Fruit fly (Drosophila melanogaster) whole organism, embryonic: ENCODE data around the gene Hasp.

Source experiments
- Antp ChIP-seq: fragments of 200-800 bp; sonication (Bioruptor generic); optimal IDR thresholded peaks from 3 replicates; lab custom pipeline; 2016; ENCODE audit warnings: missing biosample characterization, missing genetic modification characterization
- CG10543 ChIP-seq: fragments of 200-800 bp; sonication (Bioruptor generic); optimal IDR thresholded peaks from 3 replicates; lab custom pipeline; 2017; ENCODE audit warnings: missing biosample characterization, mild to moderate bottlenecking, missing genetic modification characterization, moderate library complexity
- CG14014 ChIP-seq: fragments of 200-800 bp; sonication (Bioruptor generic); IDR thresholded peaks from 2 replicates; pipeline ENCODE4 v1.3.6; 2022; ENCODE audit warnings: missing biosample characterization, missing genetic modification characterization
- CG14441 ChIP-seq: fragments of 200-800 bp; sonication (Bioruptor generic); IDR thresholded peaks from 2 replicates; pipeline ENCODE4 v1.3.6; 2022; ENCODE audit warnings: missing biosample characterization, missing genetic modification characterization
- CG14710 ChIP-seq: fragments of 200-800 bp; sonication (Bioruptor generic); optimal IDR thresholded peaks from 3 replicates; lab custom pipeline; 2019; ENCODE audit warnings: missing biosample characterization, mild to moderate bottlenecking, missing genetic modification characterization, moderate library complexity
- CG15269 ChIP-seq: fragments of 200-800 bp; sonication (Bioruptor generic); optimal IDR thresholded peaks from 2 replicates; lab custom pipeline; 2018; ENCODE audit warnings: missing biosample characterization, mild to moderate bottlenecking, missing genetic modification characterization, moderate library complexity
- CG1603 ChIP-seq: fragments of 200-800 bp; sonication (Bioruptor generic); optimal IDR thresholded peaks from 2 replicates; lab custom pipeline; 2019; ENCODE audit warnings: missing biosample characterization, mild to moderate bottlenecking, missing genetic modification characterization, moderate library complexity
- CG16815 ChIP-seq: fragments of 200-800 bp; sonication (Bioruptor generic); optimal IDR thresholded peaks from 3 replicates; lab custom pipeline; 2017; ENCODE audit warnings: missing biosample characterization, mild to moderate bottlenecking, missing genetic modification characterization
- CG17186 ChIP-seq: fragments of 200-800 bp; sonication (Bioruptor generic); optimal IDR thresholded peaks from 3 replicates; lab custom pipeline; 2017; ENCODE audit warnings: missing biosample characterization, missing genetic modification reagents, missing genetic modification characterization
- CG18011 ChIP-seq: fragments of 200-800 bp; sonication (Bioruptor generic); optimal IDR thresholded peaks from 2 replicates; lab custom pipeline; 2017; ENCODE audit warnings: missing biosample characterization, missing genetic modification characterization, mild to moderate bottlenecking, moderate library complexity, missing genotype
- CG18262 ChIP-seq: fragments of 200-800 bp; optimal IDR thresholded peaks from 3 replicates; lab custom pipeline; 2019; ENCODE audit warnings: missing biosample characterization, mild to moderate bottlenecking, missing genetic modification characterization, moderate library complexity
- CG18764 ChIP-seq: fragments of 200-800 bp; sonication (Bioruptor generic); optimal IDR thresholded peaks from 3 replicates; lab custom pipeline; 2016; ENCODE audit warnings: missing biosample characterization, missing genetic modification characterization
- CG30020 ChIP-seq: fragments of 200-800 bp; optimal IDR thresholded peaks from 2 replicates; lab custom pipeline; 2019; ENCODE audit warnings: missing biosample characterization, mild to moderate bottlenecking, missing genetic modification characterization, moderate library complexity
- CG31365 ChIP-seq: fragments of 200-800 bp; sonication (Bioruptor generic); optimal IDR thresholded peaks from 2 replicates; lab custom pipeline; 2018; ENCODE audit warnings: missing biosample characterization, mild to moderate bottlenecking, missing genetic modification characterization
- CG32767 ChIP-seq: fragments of 200-800 bp; sonication (Bioruptor generic); IDR thresholded peaks from 2 replicates; pipeline ENCODE4 v1.3.6; 2022; ENCODE audit warnings: missing biosample characterization, missing genetic modification characterization
- CG4424 ChIP-seq: fragments of 200-800 bp; sonication (Bioruptor generic); optimal IDR thresholded peaks from 3 replicates; lab custom pipeline; 2016; ENCODE audit warnings: missing biosample characterization, missing genetic modification characterization
- CG6272 ChIP-seq: fragments of 200-800 bp; sonication (Bioruptor generic); IDR thresholded peaks from 2 replicates; pipeline ENCODE4 v1.3.6; 2022; ENCODE audit warnings: missing biosample characterization, missing genetic modification characterization
- CG7271 ChIP-seq: fragments of 200-800 bp; sonication (Bioruptor generic); optimal IDR thresholded peaks from 2 replicates; lab custom pipeline; 2018; ENCODE audit warnings: missing biosample characterization, mild to moderate bottlenecking, missing genetic modification characterization, moderate library complexity
- CG7357 ChIP-seq: fragments of 200-800 bp; sonication (Bioruptor generic); IDR thresholded peaks from 3 replicates; pipeline ENCODE4 v1.3.6; 2022; ENCODE audit warnings: missing biosample characterization, missing genetic modification characterization
- CG7786 ChIP-seq: fragments of 200-800 bp; sonication (Bioruptor generic); optimal IDR thresholded peaks from 2 replicates; lab custom pipeline; 2016; ENCODE audit warnings: missing biosample characterization, missing genetic modification characterization
- CG9215 ChIP-seq: fragments of 200-800 bp; sonication (Bioruptor generic); IDR thresholded peaks from 2 replicates; pipeline ENCODE4 v1.3.6; 2022; ENCODE audit warnings: missing biosample characterization, missing genetic modification characterization
- CG9437 ChIP-seq: fragments of 200-800 bp; sonication (Bioruptor generic); optimal IDR thresholded peaks from 2 replicates; lab custom pipeline; 2018; ENCODE audit warnings: missing biosample characterization, mild to moderate bottlenecking, missing genetic modification characterization
- CG9609 ChIP-seq: fragments of 200-800 bp; sonication (Bioruptor generic); optimal IDR thresholded peaks from 3 replicates; lab custom pipeline; 2016; ENCODE audit warnings: missing biosample characterization, missing genetic modification characterization
- Doc3 ChIP-seq: fragments of 200-800 bp; sonication (Bioruptor generic); IDR thresholded peaks from 3 replicates; pipeline ENCODE4 v1.3.6; 2022; ENCODE audit warnings: missing biosample characterization, missing genetic modification characterization; ENCODE audit not compliant: partially characterized antibody
- HLH3B ChIP-seq: fragments of 200-800 bp; sonication (Bioruptor generic); IDR thresholded peaks from 2 replicates; pipeline ENCODE4 v1.3.6; 2022; ENCODE audit warnings: missing biosample characterization, missing genetic modification characterization
- MBD-R2 ChIP-seq: fragments of 200-800 bp; sonication (Bioruptor generic); IDR thresholded peaks from 2 replicates; pipeline ENCODE4 v1.3.6; 2022; ENCODE audit warnings: missing biosample characterization, missing genetic modification characterization
- Mes4 ChIP-seq: fragments of 200-800 bp; sonication (Bioruptor generic); optimal IDR thresholded peaks from 2 replicates; lab custom pipeline; 2016; ENCODE audit warnings: missing biosample characterization, missing genetic modification characterization
- Nf-YC ChIP-seq: fragments of 200-800 bp; optimal IDR thresholded peaks from 3 replicates; lab custom pipeline; 2019; ENCODE audit warnings: missing biosample characterization, mild to moderate bottlenecking, missing genetic modification characterization, moderate library complexity
- Oaz ChIP-seq: fragments of 200-800 bp; sonication (Bioruptor generic); IDR thresholded peaks from 2 replicates; pipeline ENCODE4 v1.3.6; 2022; ENCODE audit warnings: missing biosample characterization, missing genetic modification characterization
- YL-1 ChIP-seq: fragments of 200-800 bp; sonication (Bioruptor generic); optimal IDR thresholded peaks from 3 replicates; lab custom pipeline; 2017; ENCODE audit warnings: missing biosample characterization, mild to moderate bottlenecking, missing genetic modification characterization
- al ChIP-seq: fragments of 200-800 bp; sonication (Bioruptor generic); IDR thresholded peaks from 2 replicates; pipeline ENCODE4 v1.3.6; 2022; ENCODE audit warnings: missing biosample characterization, missing genetic modification characterization
- ara ChIP-seq: fragments of 200-800 bp; sonication (Bioruptor generic); IDR thresholded peaks from 2 replicates; pipeline ENCODE4 v1.3.6; 2022; ENCODE audit warnings: missing biosample characterization, missing genetic modification characterization
- bab2 ChIP-seq: fragments of 200-800 bp; sonication (Bioruptor generic); optimal IDR thresholded peaks from 2 replicates; lab custom pipeline; 2016; ENCODE audit warnings: missing biosample characterization, missing genetic modification characterization
- esg ChIP-seq: fragments of 200-800 bp; sonication (Bioruptor generic); conservative IDR thresholded peaks from 2 replicates; pipeline ENCODE4 v1.3.6; 2022; ENCODE audit warnings: missing biosample characterization, missing genetic modification characterization
- eyg ChIP-seq: fragments of 200-800 bp; sonication (Bioruptor generic); optimal IDR thresholded peaks from 3 replicates; lab custom pipeline; 2016; ENCODE audit warnings: missing biosample characterization, missing genetic modification characterization
- fd64A ChIP-seq: fragments of 200-800 bp; sonication (Bioruptor generic); optimal IDR thresholded peaks from 3 replicates; lab custom pipeline; 2018; ENCODE audit warnings: missing biosample characterization, mild to moderate bottlenecking, missing genetic modification characterization
- fru ChIP-seq: fragments of >200 bp; optimal IDR thresholded peaks from 2 replicates; lab custom pipeline; 2017
- lab ChIP-seq: fragments of 200-800 bp; sonication (Bioruptor generic); optimal IDR thresholded peaks from 3 replicates; lab custom pipeline; 2017; ENCODE audit warnings: missing biosample characterization, missing genetic modification characterization, mild to moderate bottlenecking, moderate library complexity, missing genetic modification reagents
- lilli ChIP-seq: fragments of 200-800 bp; sonication (Bioruptor generic); optimal IDR thresholded peaks from 3 replicates; lab custom pipeline; 2016; ENCODE audit warnings: missing biosample characterization, missing genetic modification characterization
- lola ChIP-seq, 3 experiments: fragments of >200 bp in 2 of 3; fragments of 200-800 bp in 1 of 3; sonication (Bioruptor generic) in 1 of 3; optimal IDR thresholded peaks; 2 replicates each; lab custom pipeline; 2017 to 2019; ENCODE audit warnings: missing biosample characterization in 3 of 3, missing genetic modification characterization in 3 of 3, mild to moderate bottlenecking in 1 of 3, moderate library complexity in 1 of 3
- mirr ChIP-seq: fragments of 200-800 bp; sonication (Bioruptor generic); optimal IDR thresholded peaks from 3 replicates; lab custom pipeline; 2018; ENCODE audit warnings: missing biosample characterization, mild to moderate bottlenecking, missing genetic modification characterization
- org-1 ChIP-seq: fragments of 200-800 bp; sonication (Bioruptor generic); optimal IDR thresholded peaks from 2 replicates; lab custom pipeline; 2017; ENCODE audit warnings: missing biosample characterization, missing genetic modification characterization
- pan ChIP-seq, 4 experiments: fragments of >200 bp in 3 of 4; fragments of 200-800 bp in 1 of 4; sonication (Bioruptor generic) in 1 of 4; optimal IDR thresholded peaks in 3 of 4; IDR thresholded peaks in 1 of 4; 2 replicates each; pipeline versions ENCODE4 v1.3.6 to Lab custom; 2017 to 2022; ENCODE audit warnings: missing biosample characterization in 2 of 4, missing genetic modification characterization in 2 of 4, mixed read lengths in 1 of 4
- phol ChIP-seq: fragments of 200-800 bp; sonication (Bioruptor generic); optimal IDR thresholded peaks from 3 replicates; lab custom pipeline; 2018; ENCODE audit warnings: missing biosample characterization, mild to moderate bottlenecking, missing genetic modification characterization, moderate library complexity
- pita ChIP-seq: fragments of 200-800 bp; sonication (Bioruptor generic); optimal IDR thresholded peaks from 2 replicates; lab custom pipeline; 2017; ENCODE audit warnings: missing biosample characterization, mild to moderate bottlenecking, missing genetic modification characterization
- sima ChIP-seq: fragments of 200-800 bp; sonication (Bioruptor generic); optimal IDR thresholded peaks from 2 replicates; lab custom pipeline; 2016; ENCODE audit warnings: missing biosample characterization, missing genetic modification characterization
- sna ChIP-seq: fragments of 200-800 bp; sonication (Bioruptor generic); IDR thresholded peaks from 2 replicates; pipeline ENCODE4 v1.3.6; 2022; ENCODE audit warnings: missing biosample characterization, missing genetic modification characterization; ENCODE audit not compliant: partially characterized antibody
- tio ChIP-seq: fragments of 200-800 bp; sonication (Bioruptor generic); optimal IDR thresholded peaks from 2 replicates; lab custom pipeline; 2017; ENCODE audit warnings: missing biosample characterization, missing genetic modification characterization, inconsistent platforms
- toy ChIP-seq: fragments of 200-800 bp; sonication (Bioruptor generic); IDR thresholded peaks from 2 replicates; pipeline ENCODE4 v1.3.6; 2022; ENCODE audit warnings: missing biosample characterization, missing genetic modification characterization
- wek ChIP-seq: fragments of 200-800 bp; sonication (Bioruptor generic); optimal IDR thresholded peaks from 3 replicates; lab custom pipeline; 2018; ENCODE audit warnings: missing biosample characterization, mild to moderate bottlenecking, missing genetic modification characterization, moderate library complexity
- z ChIP-seq: fragments of 200-800 bp; sonication (Bioruptor generic); IDR thresholded peaks from 3 replicates; pipeline ENCODE4 v1.3.6; 2022; ENCODE audit warnings: missing biosample characterization, missing genetic modification characterization

Gene Hasp

DNA sequence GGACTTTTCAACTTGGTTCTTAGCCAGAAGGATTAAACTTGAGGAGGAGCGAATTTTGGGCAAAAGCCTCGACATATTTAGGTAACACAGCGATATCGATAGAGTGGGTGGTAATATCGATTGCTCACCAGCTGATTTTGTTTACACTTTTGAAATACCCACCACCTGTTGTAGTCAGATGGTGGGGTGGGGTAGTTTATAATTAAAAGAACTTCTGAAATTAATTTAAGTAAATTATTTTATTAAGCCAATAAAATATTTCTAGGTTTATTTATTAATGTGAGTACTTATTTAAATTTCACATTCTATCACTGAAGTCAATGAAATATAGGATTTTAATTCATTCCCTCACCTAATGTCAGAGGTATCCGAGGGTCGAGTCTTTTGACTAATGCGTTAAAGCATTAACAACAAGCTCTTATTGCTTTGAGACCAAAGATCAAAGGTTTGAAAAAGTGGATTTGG lies 27.0 kb downstream of the Hasp start, which contains the start of the genes CG10194 and CG18094 (continued):
- TF ChIP-seq sna (peak; percentile 70), esg (GFP tag; lab: Robert Waterston, UW) (0 out of 2 replicates have a peak, but pooled peaks have one; percentile 32), CG9609 (GFP tag; lab: Kevin White, UChicago) (no peak), al (GFP tag; lab: Robert Waterston, UW) (0 out of 2 replicates have a peak, but pooled peaks have one; percentile 23), CG16815 (GFP tag; lab: Kevin White, UChicago) (peak; percentile 14), CG18262 (tag; lab: Kevin White, UChicago) (no peak), ara (no peak), pan (optimal IDR thresholded peaks at IDR 0.05; lab: Kevin White, UChicago) (no peak), pan (GFP tag; optimal IDR thresholded peaks at IDR 0.05 in 1 of 2, IDR thresholded peaks at IDR 0.05 in 1 of 2) (peak in 1 of 2 experiments; percentile 17), CG14710 (tag; lab: Kevin White, UChicago) (peak; percentile 21), YL-1 (GFP tag; lab: Kevin White, UChicago) (no peak), fd64A (no peak), Antp (no peak), tio (GFP tag; lab: Kevin White, UChicago) (no peak), CG32767 (GFP tag; lab: Robert Waterston, UW) (no peak), CG4424 (GFP tag; lab: Kevin White, UChicago) (peak; percentile 16), HLH3B (GFP tag; lab: Robert Waterston, UW) (no peak), CG7357 (GFP tag; lab: Robert Waterston, UW) (no peak), MBD-R2 (peak; percentile 91), mirr (GFP tag; lab: Kevin White, UChicago) (no peak), CG1603 (no peak), toy (GFP tag; lab: Robert Waterston, UW) (no peak), CG17186 (no peak), sima (GFP tag; lab: Kevin White, UChicago) (no peak), lab (no peak), Nf-YC (no peak), CG7271 (tag; lab: Kevin White, UChicago) (no peak), wek (GFP tag; lab: Kevin White, UChicago) (no peak), z (GFP tag; lab: Robert Waterston, UW) (no peak), org-1 (no peak), CG10543 (GFP tag; lab: Kevin White, UChicago) (no peak), lola (GFP tag; optimal IDR thresholded peaks at IDR 0.05; lab: Kevin White, UChicago) (no peak), bab2 (GFP tag; lab: Kevin White, UChicago) (no peak), CG9215 (GFP tag; lab: Robert Waterston, UW) (peak; percentile 11; the same call in 1 of the 2 replicates), Mes4 (GFP tag; lab: Kevin White, UChicago) (no peak), CG7786 (GFP tag; lab: Kevin White, UChicago) (no peak), phol (peak; percentile 38), CG9437 (GFP tag; lab: Kevin White, UChicago) (peak; percentile 28), CG31365 (tag; lab: Kevin White, UChicago) (no peak), Oaz (GFP tag; lab: Robert Waterston, UW) (no peak), CG18011 (GFP tag; lab: Kevin White, UChicago) (peak; percentile 71), lilli (GFP tag; lab: Kevin White, UChicago) (peak; percentile 68), pita (GFP tag; lab: Kevin White, UChicago) (no peak), CG15269 (tag; lab: Kevin White, UChicago) (no peak), CG14441 (peak; percentile 30; the same call in 1 of the 2 replicates), CG18764 (GFP tag; lab: Kevin White, UChicago) (no peak), CG14014 (GFP tag; lab: Robert Waterston, UW) (0 out of 2 replicates have a peak, but pooled peaks have one; percentile 6), CG6272 (GFP tag; lab: Robert Waterston, UW) (no peak), eyg (GFP tag; lab: Kevin White, UChicago) (no peak), CG30020 (tag; lab: Kevin White, UChicago) (no peak), fru (no peak), Doc3 (GFP tag; lab: Robert Waterston, UW) (peak; percentile 63)
